Worm (Caenorhabditis elegans): ENCODE results near the gene C03H5.9.

ce11 chrII:374950-375349 is 3.5 kb upstream of the C03H5.9 start, which contains the start of gene C03H5.4:
- TF ChIP-seq zag-1 (tag; optimal IDR thresholded peaks at IDR 0.05): no peak
- TF ChIP-seq sdz-12 (GFP tag; optimal IDR thresholded peaks at IDR 0.05): no peak
- TF ChIP-seq F44E2.7 (GFP tag; IDR thresholded peaks at IDR 0.05): no peak
- no peak for TF ChIP-seq nhr-76 (tag; optimal IDR thresholded peaks at IDR 0.05)
- TF ChIP-seq lsy-2 (tag; optimal IDR thresholded peaks at IDR 0.05): no peak
